Worm (Caenorhabditis elegans): Measurements from ENCODE around the gene sdz-1.
A peak's percentile ranks its signal among the peaks of the same experiment; 100 is the strongest.

Gene sdz-1

ce11 chrIII:8658367-8658761 is 41.8 kb downstream of the sdz-1 start (continued):
- peak; percentile 80 for TF ChIP-seq nhr-10 (tag; optimal IDR thresholded peaks at IDR 0.05)
- peak; percentile 91 for TF ChIP-seq nhr-77 (tag; optimal IDR thresholded peaks at IDR 0.05)
- TF ChIP-seq tra-1 (GFP tag; IDR thresholded peaks at IDR 0.05) = peak; percentile 96
- no peak for TF ChIP-seq nhr-237 (tag; optimal IDR thresholded peaks at IDR 0.05)
- peak; percentile 72 for TF ChIP-seq ztf-7 (tag; optimal IDR thresholded peaks at IDR 0.05)
- peak; percentile 74 to 87 for TF ChIP-seq lsy-2 (tag; optimal IDR thresholded peaks at IDR 0.05)
- TF ChIP-seq T26A8.4 (GFP tag; IDR thresholded peaks at IDR 0.05) = peak; percentile 77; the same call in 1 of the 2 replicates
- TF ChIP-seq unc-39 (tag; optimal IDR thresholded peaks at IDR 0.05) = no peak
- peak; percentile 77 for TF ChIP-seq pha-4 (GFP tag; IDR thresholded peaks at IDR 0.05)
- TF ChIP-seq pha-4 (tag; optimal IDR thresholded peaks at IDR 0.05) = peak; percentile 97
- no peak for TF ChIP-seq daf-19 (GFP tag; conservative IDR thresholded peaks at IDR 0.05)
- TF ChIP-seq ctbp-1 (GFP tag; IDR thresholded peaks at IDR 0.05) = peak; percentile 71
- no peak for TF ChIP-seq ceh-32 (tag; optimal IDR thresholded peaks at IDR 0.05; ENCODE audit: poor library complexity)
- TF ChIP-seq lir-3 (tag; optimal IDR thresholded peaks at IDR 0.05) = no peak
- peak; percentile 90 for TF ChIP-seq rbr-2 (tag; optimal IDR thresholded peaks at IDR 0.05)
- no peak for TF ChIP-seq lin-15B (tag; optimal IDR thresholded peaks at IDR 0.05)
- TF ChIP-seq dpl-1 (GFP tag; optimal IDR thresholded peaks at IDR 0.05) = peak; percentile 58
- TF ChIP-seq gei-8 (GFP tag; optimal IDR thresholded peaks at IDR 0.05) = peak; percentile 84
- no peak for TF ChIP-seq daf-8 (GFP tag; IDR thresholded peaks at IDR 0.05)
- peak; percentile 94 for TF ChIP-seq nhr-102 (tag; optimal IDR thresholded peaks at IDR 0.05)
- no peak for TF ChIP-seq nhr-76 (tag; optimal IDR thresholded peaks at IDR 0.05)
- peak; percentile 74 for TF ChIP-seq lin-13 (GFP tag; optimal IDR thresholded peaks at IDR 0.05)
- peak; percentile 98 for TF ChIP-seq mxl-3 (GFP tag; optimal IDR thresholded peaks at IDR 0.05)
- no peak for TF ChIP-seq ceh-44 (GFP tag; IDR thresholded peaks at IDR 0.05)
- no peak for TF ChIP-seq daf-12 (tag; optimal IDR thresholded peaks at IDR 0.05)
- peak; percentile 96 for TF ChIP-seq dve-1 (tag; optimal IDR thresholded peaks at IDR 0.05; ENCODE audit: insufficient read depth)
- peak; percentile 97 for TF ChIP-seq nhr-48 (tag; optimal IDR thresholded peaks at IDR 0.05)
- no peak for TF ChIP-seq madf-5 (GFP tag; IDR thresholded peaks at IDR 0.05)
- 0 out of 2 replicates have a peak, but pooled peaks have one; percentile 6 for TF ChIP-seq lim-7 (GFP tag; IDR thresholded peaks at IDR 0.05)
- TF ChIP-seq saeg-2 (GFP tag; IDR thresholded peaks at IDR 0.05) = peak; percentile 64; the same call in 1 of the 2 replicates
- peak; percentile 72 for TF ChIP-seq spr-1 (tag; optimal IDR thresholded peaks at IDR 0.05)
- peak; percentile 93 for TF ChIP-seq mxl-2 (GFP tag; conservative IDR thresholded peaks at IDR 0.05)
- TF ChIP-seq dmd-9 (GFP tag; IDR thresholded peaks at IDR 0.05) = no peak
- TF ChIP-seq attf-4 (tag; optimal IDR thresholded peaks at IDR 0.05) = no peak
- TF ChIP-seq dmd-6 (GFP tag; IDR thresholded peaks at IDR 0.05) = peak; percentile 93
- no peak for TF ChIP-seq vab-7 (GFP tag; IDR thresholded peaks at IDR 0.05)
- TF ChIP-seq spr-3 (GFP tag; optimal IDR thresholded peaks at IDR 0.05) = no peak
- TF ChIP-seq hif-1 (tag; optimal IDR thresholded peaks at IDR 0.05) = peak; percentile 88 to 90
- 0 out of 2 replicates have a peak, but pooled peaks have one; percentile 36 for TF ChIP-seq arid-1 (GFP tag; conservative IDR thresholded peaks at IDR 0.05)
- TF ChIP-seq mep-1 (tag; optimal IDR thresholded peaks at IDR 0.05) = peak; percentile 90
- peak; percentile 97 to 99 for TF ChIP-seq daf-16 (GFP tag; optimal IDR thresholded peaks at IDR 0.05)
- TF ChIP-seq daf-16 (tag; optimal IDR thresholded peaks at IDR 0.05) = peak; percentile 99
- peak; percentile 89 for TF ChIP-seq nhr-28 (tag; optimal IDR thresholded peaks at IDR 0.05)
- peak; percentile 70 for TF ChIP-seq aha-1 (tag)
- peak; percentile 89 for TF ChIP-seq lin-1 (GFP tag; IDR thresholded peaks at IDR 0.05)
- TF ChIP-seq nhr-41 (GFP tag; IDR thresholded peaks at IDR 0.05) = no peak
